Fruit fly (Drosophila melanogaster) whole organism, prepupa: Measurements from ENCODE around the gene M6.
"Not testable (repeated sequence)": the region's sequence is repeated elsewhere in the genome, so short reads cannot be mapped to it uniquely, and the experiment has no call there.

Source experiments
- CG1621 ChIP-seq: fragments of 200-800 bp; sonication (Bioruptor generic); optimal IDR thresholded peaks from 3 replicates; lab custom pipeline; 2018; ENCODE audit warnings: missing biosample characterization, mild to moderate bottlenecking, missing genetic modification characterization
- CG4318 ChIP-seq: fragments of 200-800 bp; sonication (Bioruptor generic); optimal IDR thresholded peaks from 3 replicates; lab custom pipeline; 2017; ENCODE audit warnings: missing biosample characterization, mild to moderate bottlenecking, missing genetic modification characterization
- CG6163 ChIP-seq: fragments of 200-800 bp; sonication (Bioruptor generic); IDR thresholded peaks from 3 replicates; pipeline ENCODE4 v1.3.6; 2022; ENCODE audit warnings: missing biosample characterization, missing genetic modification characterization
- CG6792 ChIP-seq: fragments of 200-800 bp; sonication (Bioruptor generic); optimal IDR thresholded peaks from 3 replicates; lab custom pipeline; 2016; ENCODE audit warnings: missing biosample characterization, missing genetic modification characterization
- CG8319 ChIP-seq: fragments of 200-800 bp; sonication (Bioruptor generic); optimal IDR thresholded peaks from 3 replicates; lab custom pipeline; 2016; ENCODE audit warnings: missing biosample characterization, missing genetic modification characterization
- CG8632 ChIP-seq: fragments of 200-800 bp; sonication (Bioruptor generic); optimal IDR thresholded peaks from 3 replicates; lab custom pipeline; 2016; ENCODE audit warnings: missing biosample characterization, missing genetic modification characterization
- Eip93F ChIP-seq: fragments of 200-800 bp; sonication (Bioruptor generic); optimal IDR thresholded peaks from 2 replicates; lab custom pipeline; 2016; ENCODE audit warnings: missing biosample characterization, mild to moderate bottlenecking, missing genetic modification characterization
- Hr38 ChIP-seq: sonication (Bioruptor generic); optimal IDR thresholded peaks from 2 replicates; lab custom pipeline; 2016; ENCODE audit warnings: missing biosample characterization, missing genetic modification characterization
- Hr39 ChIP-seq: fragments of 200-800 bp; sonication (Bioruptor generic); optimal IDR thresholded peaks from 2 replicates; lab custom pipeline; 2016; ENCODE audit warnings: missing biosample characterization, missing genetic modification characterization
- OdsH ChIP-seq: fragments of 200-800 bp; sonication (Bioruptor generic); optimal IDR thresholded peaks from 3 replicates; lab custom pipeline; 2016; ENCODE audit warnings: missing biosample characterization, missing genetic modification characterization
- Sox15 ChIP-seq: fragments of 200-800 bp; sonication (Bioruptor generic); optimal IDR thresholded peaks from 3 replicates; lab custom pipeline; 2016; ENCODE audit warnings: missing biosample characterization, missing genetic modification characterization
- achi ChIP-seq: fragments of 200-800 bp; sonication (Bioruptor generic); optimal IDR thresholded peaks from 3 replicates; lab custom pipeline; 2016; ENCODE audit warnings: missing biosample characterization, missing genetic modification characterization
- acj6 ChIP-seq: fragments of 200-800 bp; sonication (Bioruptor generic); optimal IDR thresholded peaks from 3 replicates; lab custom pipeline; 2016; ENCODE audit warnings: missing biosample characterization, missing genetic modification characterization
- fkh ChIP-seq: fragments of 200-800 bp; sonication (Bioruptor generic); optimal IDR thresholded peaks from 3 replicates; lab custom pipeline; 2017; ENCODE audit warnings: missing biosample characterization, mild to moderate bottlenecking, missing genetic modification characterization, moderate library complexity

- not testable (repeated sequence) for TF ChIP-seq Hr38 (GFP tag; lab: Kevin White, UChicago); achi; acj6 (GFP tag; lab: Kevin White, UChicago); Hr39 (GFP tag; lab: Kevin White, UChicago); Eip93F (GFP tag; lab: Kevin White, UChicago); OdsH (GFP tag; lab: Kevin White, UChicago); CG4318; CG8319 (GFP tag; lab: Kevin White, UChicago); Sox15 (GFP tag; lab: Kevin White, UChicago); CG1621 (tag; lab: Kevin White, UChicago); CG8632 (GFP tag; lab: Kevin White, UChicago); CG6792; fkh
- TF ChIP-seq CG6163 (GFP tag; lab: Robert Waterston, UW): peak; percentile 57; the same call in 2 of the 3 replicates
Measured at dm6 chr3L:21485371-21485770, 22.3 kb upstream of the M6 start.
